Worm (Caenorhabditis elegans) whole organism, mixed stage, embryonic: ENCODE results near the gene H06I04.3.

Experiments used
- M03D4.4 ChIP-seq: sonication (generic microtip); optimal IDR thresholded peaks from 2 replicates; lab custom pipeline; 2017; ENCODE audit warnings: mild to moderate bottlenecking, missing genetic modification characterization, missing compliant biosample characterization
- bed-3 ChIP-seq: fragments of 200-800 bp; sonication (Bioruptor generic); optimal IDR thresholded peaks from 3 replicates; lab custom pipeline; 2018; ENCODE audit warnings: mild to moderate bottlenecking, missing genetic modification characterization, moderate library complexity, missing compliant biosample characterization
- blmp-1 ChIP-seq: fragments of 150-350 bp; optimal IDR thresholded peaks from 2 replicates; lab custom pipeline; 2014; ENCODE audit warnings: missing biosample characterization, missing genetic modification characterization
- ceh-39 ChIP-seq: fragments of 150-350 bp; optimal IDR thresholded peaks from 2 replicates; lab custom pipeline; 2014; ENCODE audit warnings: missing biosample characterization, missing genetic modification characterization
- ceh-83 ChIP-seq: fragments of 200-800 bp; sonication (Bioruptor generic); optimal IDR thresholded peaks from 2 replicates; lab custom pipeline; 2018; ENCODE audit warnings: mild to moderate bottlenecking, missing genetic modification characterization, missing compliant biosample characterization
- ces-1 ChIP-seq: fragments of 150-350 bp; optimal IDR thresholded peaks from 2 replicates; lab custom pipeline; 2014; ENCODE audit warnings: missing biosample characterization, missing genetic modification reagents, missing genetic modification characterization
- cnd-1 ChIP-seq: fragments of 200-800 bp; sonication (Bioruptor generic); optimal IDR thresholded peaks from 2 replicates; lab custom pipeline; 2018; ENCODE audit warnings: mild to moderate bottlenecking, missing genetic modification characterization, missing compliant biosample characterization
- drap-1 ChIP-seq: fragments of 200-800 bp; sonication (Bioruptor generic); optimal IDR thresholded peaks from 3 replicates; lab custom pipeline; 2018; ENCODE audit warnings: mild to moderate bottlenecking, missing genetic modification characterization, missing compliant biosample characterization
- elt-1 ChIP-seq: sonication (generic microtip); optimal IDR thresholded peaks from 2 replicates; lab custom pipeline; 2017; ENCODE audit warnings: missing genetic modification characterization, mild to moderate bottlenecking, missing compliant biosample characterization, antibody characterized with exemption, moderate library complexity, borderline replicate concordance; ENCODE audit not compliant: insufficient read depth
- elt-3 ChIP-seq: fragments of 150-350 bp; optimal IDR thresholded peaks from 2 replicates; lab custom pipeline; 2014; ENCODE audit warnings: missing biosample characterization, missing genetic modification characterization
- flh-1 ChIP-seq: fragments of 200-800 bp; sonication (Bioruptor generic); optimal IDR thresholded peaks from 2 replicates; lab custom pipeline; 2018; ENCODE audit warnings: mild to moderate bottlenecking, missing genetic modification characterization, moderate library complexity, missing compliant biosample characterization
- ham-2 ChIP-seq: fragments of 200-800 bp; sonication (Bioruptor generic); optimal IDR thresholded peaks from 2 replicates; lab custom pipeline; 2018; ENCODE audit warnings: mild to moderate bottlenecking, missing genetic modification characterization, missing compliant biosample characterization
- hlh-1 ChIP-seq: fragments of 150-350 bp; optimal IDR thresholded peaks from 2 replicates; lab custom pipeline; 2014; ENCODE audit warnings: missing biosample characterization, missing genetic modification reagents, missing genetic modification characterization
- lin-13 ChIP-seq: fragments of 150-350 bp; optimal IDR thresholded peaks from 2 replicates; lab custom pipeline; 2014; ENCODE audit warnings: missing biosample characterization, missing genetic modification characterization
- lin-32 ChIP-seq: fragments of 200-800 bp; sonication (Bioruptor generic); optimal IDR thresholded peaks from 2 replicates; lab custom pipeline; 2018; ENCODE audit warnings: mild to moderate bottlenecking, missing genetic modification characterization, missing compliant biosample characterization
- lsy-2 ChIP-seq: fragments of 150-350 bp; optimal IDR thresholded peaks from 2 replicates; lab custom pipeline; 2014; ENCODE audit warnings: missing biosample characterization, missing genetic modification characterization
- mab-5 ChIP-seq: fragments of 150-350 bp; optimal IDR thresholded peaks from 2 replicates; lab custom pipeline; 2014; ENCODE audit warnings: missing biosample characterization, missing genetic modification characterization
- mep-1 ChIP-seq: fragments of 150-350 bp; optimal IDR thresholded peaks from 2 replicates; lab custom pipeline; 2017; ENCODE audit warnings: missing biosample characterization, missing genetic modification reagents, missing genetic modification characterization, inconsistent platforms
- mls-2 ChIP-seq: sonication (generic microtip); optimal IDR thresholded peaks from 2 replicates; lab custom pipeline; 2016; ENCODE audit warnings: mild to moderate bottlenecking, missing genetic modification characterization, moderate library complexity, missing compliant biosample characterization
- nhr-12 ChIP-seq: fragments of 150-350 bp; optimal IDR thresholded peaks from 2 replicates; lab custom pipeline; 2014; ENCODE audit warnings: missing biosample characterization, missing genetic modification characterization
- nhr-2 ChIP-seq: fragments of 150-350 bp; optimal IDR thresholded peaks from 2 replicates; lab custom pipeline; 2014; ENCODE audit warnings: missing biosample characterization, missing genetic modification characterization
- nhr-237 ChIP-seq: fragments of 150-350 bp; optimal IDR thresholded peaks from 2 replicates; lab custom pipeline; 2014; ENCODE audit warnings: missing biosample characterization, missing genetic modification characterization
- nhr-28 ChIP-seq: fragments of 150-350 bp; optimal IDR thresholded peaks from 2 replicates; lab custom pipeline; 2014; ENCODE audit warnings: missing biosample characterization, missing genetic modification characterization
- nhr-76 ChIP-seq: sonication (generic microtip); optimal IDR thresholded peaks from 2 replicates; lab custom pipeline; 2017; ENCODE audit warnings: missing biosample characterization, missing genetic modification characterization
- pha-4 ChIP-seq: fragments of 150-350 bp; optimal IDR thresholded peaks from 2 replicates; lab custom pipeline; 2018; ENCODE audit warnings: missing biosample characterization, missing genetic modification reagents, missing genetic modification characterization
- sem-2 ChIP-seq: fragments of 200-800 bp; sonication (Bioruptor generic); optimal IDR thresholded peaks from 2 replicates; lab custom pipeline; 2018; ENCODE audit warnings: mild to moderate bottlenecking, missing genetic modification characterization, missing compliant biosample characterization
- sptf-1 ChIP-seq: sonication (generic microtip); optimal IDR thresholded peaks from 2 replicates; lab custom pipeline; 2017; ENCODE audit warnings: mild to moderate bottlenecking, missing genetic modification characterization, moderate library complexity, missing compliant biosample characterization
- tbx-8 ChIP-seq: fragments of 200-800 bp; sonication (Bioruptor generic); optimal IDR thresholded peaks from 2 replicates; lab custom pipeline; 2018; ENCODE audit warnings: mild to moderate bottlenecking, missing genetic modification characterization, moderate library complexity, missing compliant biosample characterization
- unc-120 ChIP-seq: sonication (generic microtip); optimal IDR thresholded peaks from 2 replicates; lab custom pipeline; 2017; ENCODE audit warnings: missing genetic modification characterization, missing compliant biosample characterization; ENCODE audit not compliant: poor library complexity, severe bottlenecking
- unc-62 ChIP-seq: fragments of 150-350 bp; optimal IDR thresholded peaks from 2 replicates; lab custom pipeline; 2014; ENCODE audit warnings: missing biosample characterization, missing genetic modification reagents, missing genetic modification characterization
- zip-8 ChIP-seq: fragments of 150-350 bp; optimal IDR thresholded peaks from 2 replicates; lab custom pipeline; 2014; ENCODE audit warnings: missing biosample characterization, missing genetic modification characterization
- ztf-11 ChIP-seq: fragments of 150-350 bp; optimal IDR thresholded peaks from 2 replicates; lab custom pipeline; 2014; ENCODE audit warnings: missing biosample characterization, missing genetic modification characterization

The H06I04.3 gene

ce11 chrIII:3063999-3064398, 6.3 kb upstream of the H06I04.3 start, which contains the start of gene H06I04.6:
Gene H06I04.6, minus strand, starts transcription at chrIII:3064343.
- TF ChIP-seq flh-1 (no peak), sptf-1 (tag; lab: Kevin White, UChicago) (no peak)

ce11 chrIII:3064566-3064965, 5.8 kb upstream of the H06I04.3 start:
- TF ChIP-seq nhr-12 (tag; lab: Kevin White, UChicago) (no peak), sem-2 (GFP tag; lab: Kevin White, UChicago) (no peak), zip-8 (no peak), lin-32 (GFP tag; lab: Kevin White, UChicago) (no peak), hlh-1 (no peak), mab-5 (tag; lab: Kevin White, UChicago) (no peak), tbx-8 (GFP tag; lab: Kevin White, UChicago) (no peak), mep-1 (tag; lab: Kevin White, UChicago) (no peak), drap-1 (GFP tag; lab: Kevin White, UChicago) (no peak), unc-62 (GFP tag; lab: Kevin White, UChicago) (no peak), lin-13 (tag; lab: Kevin White, UChicago) (no peak), pha-4 (tag; lab: Kevin White, UChicago) (no peak), cnd-1 (tag; lab: Kevin White, UChicago) (no peak), nhr-76 (tag; lab: Kevin White, UChicago) (no peak), nhr-28 (no peak), elt-3 (tag; lab: Kevin White, UChicago) (no peak), sptf-1 (tag; lab: Kevin White, UChicago) (no peak), M03D4.4 (tag; lab: Kevin White, UChicago) (no peak), ces-1 (no peak), flh-1 (no peak)
- TF ChIP-seq, all 35 proteins: peak for 0

ce11 chrIII:3065876-3066509, 4.3 kb upstream of the H06I04.3 start:
- no peak for TF ChIP-seq bed-3
- TF ChIP-seq sptf-1 (tag; lab: Kevin White, UChicago), result peak; percentile 2
- TF ChIP-seq lsy-2 (tag; lab: Kevin White, UChicago), result peak; percentile 43
- TF ChIP-seq nhr-237, result peak; percentile 7
- TF ChIP-seq nhr-12 (tag; lab: Kevin White, UChicago), result no peak
- no peak for TF ChIP-seq mab-5 (tag; lab: Kevin White, UChicago)
- TF ChIP-seq lin-13 (tag; lab: Kevin White, UChicago), result no peak

- TF ChIP-seq nhr-28, result no peak
- no peak for TF ChIP-seq M03D4.4 (tag; lab: Kevin White, UChicago)
- TF ChIP-seq sptf-1 (tag; lab: Kevin White, UChicago), result no peak
- no peak for TF ChIP-seq flh-1
- no peak for TF ChIP-seq ztf-11 (tag; lab: Kevin White, UChicago)
Measured at ce11 chrIII:3066769-3067168, 3.6 kb upstream of the H06I04.3 start.

- TF ChIP-seq nhr-2 (tag; lab: Kevin White, UChicago) (peak; percentile 44), zip-8 (peak; percentile 2), nhr-76 (tag; lab: Kevin White, UChicago) (no peak), M03D4.4 (tag; lab: Kevin White, UChicago) (no peak), ham-2 (GFP tag; lab: Kevin White, UChicago) (peak; percentile 14), flh-1 (no peak), lin-13 (tag; lab: Kevin White, UChicago) (peak; percentile 59), lin-32 (GFP tag; lab: Kevin White, UChicago) (no peak), elt-3 (tag; lab: Kevin White, UChicago) (no peak), unc-62 (GFP tag; lab: Kevin White, UChicago) (peak; percentile 14), ceh-83 (GFP tag; lab: Kevin White, UChicago) (peak; percentile 53), unc-120 (tag; lab: Kevin White, UChicago) (no peak), pha-4 (tag; lab: Kevin White, UChicago) (peak; percentile 56), sptf-1 (tag; lab: Kevin White, UChicago) (peak; percentile 56), nhr-237 (peak; percentile 73), sem-2 (GFP tag; lab: Kevin White, UChicago) (no peak), blmp-1 (peak; percentile 40), ceh-39 (tag; lab: Kevin White, UChicago) (peak; percentile 47), hlh-1 (peak; percentile 12), mls-2 (tag; lab: Kevin White, UChicago) (no peak), mep-1 (tag; lab: Kevin White, UChicago) (peak; percentile 74), ces-1 (peak; percentile 62), lsy-2 (tag; lab: Kevin White, UChicago) (peak; percentile 96), elt-1 (tag; lab: Kevin White, UChicago) (no peak)
Measured at ce11 chrIII:3067909-3068455, 2.3 kb upstream of the H06I04.3 start, which contains the start of gene ubl-1. Gene ubl-1, plus strand, starts transcription at chrIII:3068310.
